Fruit fly (Drosophila melanogaster) whole organism, prepupa: ENCODE results near the gene CG11756.
A peak's percentile ranks its signal among the peaks of the same experiment; 100 is the strongest.

Experiments used
- CG10631 ChIP-seq: fragments of 200-800 bp; sonication (Bioruptor generic); optimal IDR thresholded peaks from 2 replicates; lab custom pipeline; 2016; ENCODE audit warnings: missing biosample characterization, missing genetic modification characterization
- CG34406 ChIP-seq: fragments of 200-800 bp; sonication (Bioruptor generic); optimal IDR thresholded peaks from 3 replicates; lab custom pipeline; 2016; ENCODE audit warnings: missing biosample characterization, missing genetic modification characterization
- CG6854 ChIP-seq: fragments of 200-800 bp; sonication (Bioruptor generic); optimal IDR thresholded peaks from 2 replicates; lab custom pipeline; 2017; ENCODE audit warnings: missing biosample characterization, mild to moderate bottlenecking, missing genetic modification characterization
- Eip78C ChIP-seq: fragments of 200-800 bp; sonication (Bioruptor generic); peaks from one replicate; lab custom pipeline; 2016; ENCODE audit warnings: missing biosample characterization, missing genetic modification characterization
- OdsH ChIP-seq: fragments of 200-800 bp; sonication (Bioruptor generic); optimal IDR thresholded peaks from 3 replicates; lab custom pipeline; 2016; ENCODE audit warnings: missing biosample characterization, missing genetic modification characterization
- ss ChIP-seq, 2 experiments: fragments of 200-800 bp; sonication (Bioruptor generic); optimal IDR thresholded peaks; 2 replicates in 1 of 2; 3 replicates in 1 of 2; lab custom pipeline; 2017 to 2018; ENCODE audit warnings: mild to moderate bottlenecking in 2 of 2, missing biosample characterization in 2 of 2, missing genetic modification characterization in 2 of 2, moderate library complexity in 1 of 2
- topi ChIP-seq: fragments of 200-800 bp; sonication (Bioruptor generic); optimal IDR thresholded peaks from 3 replicates; lab custom pipeline; 2016; ENCODE audit warnings: missing biosample characterization, missing genetic modification characterization

- TF ChIP-seq CG10631 (GFP tag; lab: Kevin White, UChicago) (no peak), ss (GFP tag; optimal IDR thresholded peaks at IDR 0.05; lab: Kevin White, UChicago) (peak in 1 of 2 experiments; percentile 9), OdsH (peak; percentile 7), CG34406 (no peak), Eip78C (GFP tag; lab: Kevin White, UChicago) (peak; percentile 45), CG6854 (peak; percentile 35), topi (GFP tag; lab: Kevin White, UChicago) (peak; percentile 7)
Measured at dm6 chrX:11350505-11351327, 2.8 kb downstream of the CG11756 start, which contains the start of gene CG1737.
